Fruit fly (Drosophila melanogaster): Measurements from ENCODE around the gene CkIalpha.

The CkIalpha gene

dm6 chrX:12611536-12612458, 41.6 kb upstream of the CkIalpha start, which contains the start of the genes CG1463 and Fpgs1 (continued):
- TF ChIP-seq CG9876 (GFP tag; optimal IDR thresholded peaks at IDR 0.05) (no peak), pros (GFP tag; optimal IDR thresholded peaks at IDR 0.05) (no peak), CG3163 (GFP tag; optimal IDR thresholded peaks at IDR 0.05) (no peak), CG5180 (GFP tag; optimal IDR thresholded peaks at IDR 0.05) (no peak), CG12155 (GFP tag; optimal IDR thresholded peaks at IDR 0.05) (no peak), MTF-1 (GFP tag; optimal IDR thresholded peaks at IDR 0.05; ENCODE audit: borderline replicate concordance) (no peak), Neu2 (GFP tag; optimal IDR thresholded peaks at IDR 0.05; ENCODE audit: borderline replicate concordance) (no peak), pfk (GFP tag; optimal IDR thresholded peaks at IDR 0.05) (no peak), Antp (GFP tag; optimal IDR thresholded peaks at IDR 0.05) (no peak), Hey (tag; optimal IDR thresholded peaks at IDR 0.05) (peak; percentile 28), gcm (GFP tag; optimal IDR thresholded peaks at IDR 0.05) (no peak), CG7786 (GFP tag; optimal IDR thresholded peaks at IDR 0.05) (peak; percentile 10), amos (GFP tag; IDR thresholded peaks at IDR 0.05; ENCODE audit: partially characterized antibody) (peak; percentile 63; the same call in 1 of the 2 replicates), nom (GFP tag; optimal IDR thresholded peaks at IDR 0.05) (no peak), BEAF-32 (GFP tag; optimal IDR thresholded peaks at IDR 0.05) (peak; percentile 48), Xbp1 (GFP tag; optimal IDR thresholded peaks at IDR 0.05) (peak; percentile 39), CG30431 (GFP tag; optimal IDR thresholded peaks at IDR 0.05) (no peak), CG11456 (GFP tag; IDR thresholded peaks at IDR 0.05) (no peak), dan (GFP tag; IDR thresholded peaks at IDR 0.05) (no peak), chif (GFP tag; optimal IDR thresholded peaks at IDR 0.05) (no peak), Sry-β (GFP tag; optimal IDR thresholded peaks at IDR 0.05) (peak; percentile 98), CG14050 (GFP tag; IDR thresholded peaks at IDR 0.05) (no peak), Abd-B (GFP tag; optimal IDR thresholded peaks at IDR 0.05) (no peak), CG10267 (tag; optimal IDR thresholded peaks at IDR 0.05) (peak; percentile 28), E2f1 (GFP tag; IDR thresholded peaks at IDR 0.05) (no peak), CG6765 (GFP tag; optimal IDR thresholded peaks at IDR 0.05) (peak; percentile 11), CG15696 (tag; optimal IDR thresholded peaks at IDR 0.05) (peak; percentile 37), wdn (GFP tag; IDR thresholded peaks at IDR 0.05) (no peak), rib (GFP tag; IDR thresholded peaks at IDR 0.05) (no peak), ab (GFP tag; optimal IDR thresholded peaks at IDR 0.05) (no peak), Blimp-1 (GFP tag; optimal IDR thresholded peaks at IDR 0.05) (no peak), lola (GFP tag; optimal IDR thresholded peaks at IDR 0.05) (peak in 1 of 3 experiments; percentile 36), lbe (GFP tag; optimal IDR thresholded peaks at IDR 0.05) (peak; percentile 1), CG13775 (GFP tag; optimal IDR thresholded peaks at IDR 0.05) (peak; percentile 50), Med (GFP tag) (peak; percentile 81), H2.0 (GFP tag; IDR thresholded peaks at IDR 0.05) (no peak), ham (GFP tag; IDR thresholded peaks at IDR 0.05) (no peak), CG13287 (GFP tag; IDR thresholded peaks at IDR 0.05; ENCODE audit: partially characterized antibody) (peak; percentile 63; the same call in 1 of the 2 replicates), slbo (GFP tag; IDR thresholded peaks at IDR 0.05) (peak; percentile 31; the same call in 1 of the 2 replicates), CG10274 (GFP tag; optimal IDR thresholded peaks at IDR 0.05) (no peak), Max (GFP tag; optimal IDR thresholded peaks at IDR 0.05) (peak; percentile 70), CG14667 (GFP tag; IDR thresholded peaks at IDR 0.05) (no peak), Bdp1 (GFP tag; optimal IDR thresholded peaks at IDR 0.05) (no peak), esg (GFP tag; conservative IDR thresholded peaks at IDR 0.05) (no peak), NC2β (GFP tag; optimal IDR thresholded peaks at IDR 0.05) (no peak), Elba2 (GFP tag; optimal IDR thresholded peaks at IDR 0.05) (no peak), Drgx (GFP tag; IDR thresholded peaks at IDR 0.05) (no peak), Opbp (GFP tag; IDR thresholded peaks at IDR 0.05; ENCODE audit: partially characterized antibody) (peak; percentile 63; the same call in 2 of the 3 replicates)

Measured in whole organism, embryonic.